Fruit fly (Drosophila melanogaster) whole organism, wandering third instar larva: ENCODE results near the gene Ndf.

Experiments used
- Hr78 ChIP-seq: fragments of >200 bp; optimal IDR thresholded peaks from 2 replicates; lab custom pipeline; 2017; ENCODE audit warnings: missing biosample characterization, missing genetic modification characterization
- Myc ChIP-seq: fragments of >200 bp; optimal IDR thresholded peaks from 2 replicates; lab custom pipeline; 2017
- fru ChIP-seq: fragments of 200-800 bp; sonication (Bioruptor generic); optimal IDR thresholded peaks from 3 replicates; lab custom pipeline; 2016; ENCODE audit warnings: missing biosample characterization, mild to moderate bottlenecking, missing genetic modification characterization
- lola ChIP-seq: fragments of >200 bp; optimal IDR thresholded peaks from 2 replicates; lab custom pipeline; 2017; ENCODE audit warnings: missing biosample characterization, missing genetic modification characterization
- pan ChIP-seq: fragments of >200 bp; optimal IDR thresholded peaks from 2 replicates; lab custom pipeline; 2017
- psq ChIP-seq: fragments of 200-800 bp; sonication (Bioruptor generic); optimal IDR thresholded peaks from 3 replicates; lab custom pipeline; 2017; ENCODE audit warnings: missing biosample characterization, mild to moderate bottlenecking, missing genetic modification characterization, moderate library complexity
- sv ChIP-seq: fragments of 200-800 bp; sonication (Bioruptor generic); optimal IDR thresholded peaks from 3 replicates; lab custom pipeline; 2016; ENCODE audit warnings: missing biosample characterization, missing genetic modification characterization

DNA sequence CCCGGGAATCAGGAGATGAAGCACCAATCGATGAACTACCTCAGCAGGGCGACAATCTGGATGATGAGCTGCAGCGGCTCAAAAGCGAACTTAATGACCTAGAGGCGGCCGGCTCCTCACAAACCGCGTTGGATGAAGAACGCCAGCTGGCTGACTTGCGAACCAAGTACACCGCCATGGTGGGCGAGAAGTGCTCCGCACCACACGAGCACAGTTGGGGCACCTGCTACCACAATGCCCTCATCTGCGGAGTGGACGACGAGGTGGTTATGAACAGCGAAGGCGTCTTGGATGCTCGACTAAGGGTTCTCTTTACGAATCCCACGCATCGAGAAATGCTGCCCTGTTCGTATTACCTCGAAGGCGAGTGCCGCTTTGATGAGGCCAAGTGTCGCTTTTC is 48.9 kb upstream of the Ndf start:
- TF ChIP-seq psq (GFP tag; lab: Kevin White, UChicago), result no peak
- no peak for TF ChIP-seq lola (GFP tag; lab: Kevin White, UChicago)
- TF ChIP-seq fru (GFP tag; lab: Kevin White, UChicago), result no peak
- no peak for TF ChIP-seq sv (GFP tag; lab: Kevin White, UChicago)
- no peak for TF ChIP-seq pan
- no peak for TF ChIP-seq Hr78 (GFP tag; lab: Kevin White, UChicago)
- TF ChIP-seq Myc, result no peak
